Worm (Caenorhabditis elegans) whole organism, early embryonic: Measurements from ENCODE around the gene C07B5.2.
A peak's percentile ranks its signal among the peaks of the same experiment; 100 is the strongest.

Experiments used
- B0310.2 ChIP-seq: sonication (generic microtip); optimal IDR thresholded peaks from 2 replicates; lab custom pipeline; 2016; ENCODE audit warnings: mild to moderate bottlenecking, missing genetic modification characterization, missing compliant biosample characterization
- F13C5.2 ChIP-seq: sonication (generic microtip); optimal IDR thresholded peaks from 2 replicates; lab custom pipeline; 2017; ENCODE audit warnings: mild to moderate bottlenecking, missing genetic modification characterization, inconsistent platforms, missing compliant biosample characterization
- aly-1 ChIP-seq: sonication (generic microtip); optimal IDR thresholded peaks from 2 replicates; lab custom pipeline; 2016; ENCODE audit warnings: missing genetic modification characterization, missing compliant biosample characterization
- ama-1 ChIP-seq: fragments of 150-350 bp; optimal IDR thresholded peaks from 2 replicates; lab custom pipeline; 2014
- ceh-13 ChIP-seq: fragments of 200-800 bp; sonication (Bioruptor generic); optimal IDR thresholded peaks from 2 replicates; lab custom pipeline; 2018; ENCODE audit warnings: mild to moderate bottlenecking, missing genetic modification characterization, missing compliant biosample characterization
- ceh-36 ChIP-seq: sonication (generic microtip); optimal IDR thresholded peaks from 2 replicates; lab custom pipeline; 2016; ENCODE audit warnings: missing genetic modification characterization, inconsistent platforms, missing compliant biosample characterization
- ets-7 ChIP-seq: sonication (generic microtip); optimal IDR thresholded peaks from 2 replicates; lab custom pipeline; 2016; ENCODE audit warnings: missing genotype, missing genetic modification characterization, missing compliant biosample characterization
- flt-1 ChIP-seq: fragments of 200-800 bp; sonication (Bioruptor generic); IDR thresholded peaks from 2 replicates; pipeline ENCODE4 v1.3.6; 2022; ENCODE audit warnings: missing genetic modification characterization, missing compliant biosample characterization
- hmbx-1 ChIP-seq: sonication (generic microtip); optimal IDR thresholded peaks from 2 replicates; lab custom pipeline; 2016; ENCODE audit warnings: mild to moderate bottlenecking, missing genetic modification characterization, missing compliant biosample characterization
- hmg-4 ChIP-seq: fragments of 200-800 bp; sonication (Bioruptor generic); optimal IDR thresholded peaks from 2 replicates; lab custom pipeline; 2018; ENCODE audit warnings: mild to moderate bottlenecking, missing genetic modification characterization, missing compliant biosample characterization
- hnd-1 ChIP-seq: sonication (generic microtip); optimal IDR thresholded peaks from 2 replicates; lab custom pipeline; 2016; ENCODE audit warnings: missing genetic modification characterization, missing compliant biosample characterization
- pes-1 ChIP-seq: fragments of 200-800 bp; sonication (Bioruptor generic); IDR thresholded peaks from 2 replicates; pipeline ENCODE4 v1.3.6; 2022; ENCODE audit warnings: missing genetic modification reagents, missing genetic modification characterization, missing compliant biosample characterization
- scrt-1 ChIP-seq: fragments of 200-800 bp; sonication (Bioruptor generic); IDR thresholded peaks from 2 replicates; pipeline ENCODE4 v1.3.6; 2022; ENCODE audit warnings: missing genetic modification characterization, missing compliant biosample characterization
- sea-1 ChIP-seq: fragments of 200-800 bp; sonication (Bioruptor generic); conservative IDR thresholded peaks from 2 replicates; pipeline ENCODE4 v1.3.6; 2022; ENCODE audit warnings: missing genetic modification characterization, missing compliant biosample characterization
- tbx-11 ChIP-seq: fragments of 200-800 bp; sonication (Bioruptor generic); IDR thresholded peaks from 2 replicates; pipeline ENCODE4 v1.3.6; 2022; ENCODE audit warnings: missing genetic modification characterization, missing compliant biosample characterization
- tbx-37 ChIP-seq: fragments of 200-800 bp; sonication (Bioruptor generic); conservative IDR thresholded peaks from 2 replicates; pipeline ENCODE4 v1.3.6; 2022; ENCODE audit warnings: missing genetic modification reagents, missing genetic modification characterization, missing compliant biosample characterization
- tra-4 ChIP-seq: sonication (generic microtip); optimal IDR thresholded peaks from 2 replicates; lab custom pipeline; 2017; ENCODE audit warnings: missing genetic modification characterization, missing compliant biosample characterization

Gene C07B5.2

DNA sequence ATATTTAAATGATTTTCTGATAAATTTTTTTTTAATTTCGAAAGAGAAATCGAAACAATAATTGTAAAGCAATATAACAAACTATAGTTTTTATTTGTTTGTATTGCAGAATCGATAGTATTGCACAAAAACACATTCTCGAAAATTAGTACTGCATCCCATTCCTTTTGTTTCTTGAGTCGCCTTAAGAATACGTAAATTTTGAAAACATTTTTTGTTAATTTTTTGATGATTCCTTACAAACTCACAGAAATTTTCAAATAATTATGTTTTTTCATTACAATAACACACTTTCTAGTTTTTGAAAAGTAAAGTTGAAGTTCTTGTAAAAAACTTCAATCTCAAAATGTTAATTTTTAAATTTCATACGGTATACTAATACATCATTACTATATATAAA lies 30.8 kb downstream of the C07B5.2 start:
- TF ChIP-seq pes-1 (GFP tag; lab: Robert Waterston, UW), result no peak
- no peak for TF ChIP-seq ama-1
- no peak for TF ChIP-seq ets-7
- TF ChIP-seq ceh-13 (GFP tag; lab: Kevin White, UChicago), result no peak
- TF ChIP-seq F13C5.2, result no peak
- no peak for TF ChIP-seq scrt-1 (GFP tag; lab: Robert Waterston, UW)
- TF ChIP-seq ceh-36, result no peak

DNA sequence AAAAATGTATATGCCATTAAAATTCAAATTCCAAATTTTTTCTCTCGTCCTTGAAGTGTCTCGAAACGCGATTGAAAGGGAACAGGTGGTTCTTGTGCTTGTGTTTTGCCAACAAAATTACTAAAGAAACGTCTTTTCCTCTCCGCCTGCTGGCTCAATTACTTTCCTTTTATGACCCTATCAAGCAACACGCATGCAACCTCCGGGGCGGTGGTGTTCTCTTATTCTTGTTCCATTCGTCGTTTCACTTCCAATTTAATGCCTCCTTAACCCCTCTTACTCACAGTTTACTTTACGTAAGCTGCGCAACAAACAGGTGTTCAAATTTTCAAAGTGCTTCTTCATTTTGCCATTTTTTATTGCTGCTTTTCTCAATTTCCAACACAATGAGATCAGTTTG lies 33.3 kb downstream of the C07B5.2 start:
- TF ChIP-seq ets-7, result no peak
- no peak for TF ChIP-seq pes-1 (GFP tag; lab: Robert Waterston, UW)

DNA sequence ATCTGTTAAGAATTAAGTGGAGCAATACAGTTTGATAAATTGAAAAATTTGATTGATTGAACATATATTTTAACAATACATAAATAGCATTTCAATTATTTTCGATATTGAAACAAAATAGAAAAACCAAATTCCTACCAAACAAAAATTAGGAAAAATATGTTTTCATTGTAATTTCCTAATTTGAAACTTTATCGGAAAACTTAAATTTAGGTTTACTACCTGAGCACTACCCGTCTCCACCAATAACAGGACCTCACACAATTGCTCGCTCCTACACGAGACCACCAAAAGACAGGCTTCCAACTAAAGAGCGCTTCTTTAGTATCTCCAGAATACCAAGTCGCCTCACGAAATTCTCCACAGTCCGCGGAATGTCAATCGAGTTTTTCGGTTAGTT lies 40.3 kb downstream of the C07B5.2 start:
- TF ChIP-seq B0310.2 (tag; lab: Kevin White, UChicago), result no peak
- TF ChIP-seq hmg-4 (GFP tag; lab: Kevin White, UChicago), result no peak
- no peak for TF ChIP-seq ceh-13 (GFP tag; lab: Kevin White, UChicago)
- TF ChIP-seq ama-1, result no peak
- no peak for TF ChIP-seq hnd-1 (tag; lab: Kevin White, UChicago)
- no peak for TF ChIP-seq tbx-11 (GFP tag; lab: Robert Waterston, UW)
- no peak for TF ChIP-seq aly-1 (tag; lab: Kevin White, UChicago)
- no peak for TF ChIP-seq pes-1 (GFP tag; lab: Robert Waterston, UW)
- no peak for TF ChIP-seq flt-1
- no peak for TF ChIP-seq tra-4 (tag; lab: Kevin White, UChicago)
- TF ChIP-seq F13C5.2, result no peak
- no peak for TF ChIP-seq ceh-36
- TF ChIP-seq ets-7, result no peak
- TF ChIP-seq tbx-37 (GFP tag; lab: Robert Waterston, UW), result no peak
- no peak for TF ChIP-seq hmbx-1 (tag; lab: Kevin White, UChicago)
- no peak for TF ChIP-seq sea-1

DNA sequence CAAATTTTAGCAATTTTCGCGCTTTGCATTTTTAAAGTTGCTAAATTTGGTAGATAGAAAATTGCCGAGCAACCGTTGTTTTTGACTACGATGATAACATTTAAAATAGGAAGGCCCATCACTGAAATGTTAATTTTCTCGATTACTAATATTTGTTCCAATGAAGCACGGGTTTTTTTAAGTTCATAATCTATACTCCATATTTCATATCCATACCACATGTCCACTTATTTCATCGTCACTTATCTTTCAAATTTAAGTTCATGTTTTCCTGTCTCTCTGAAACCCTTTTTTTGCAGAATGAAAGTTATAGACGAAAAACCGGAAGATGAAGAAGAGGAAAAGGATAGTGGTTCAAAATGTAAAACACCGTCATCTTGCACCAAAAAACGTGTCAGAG lies 44.8 kb downstream of the C07B5.2 start, which contains the start of gene gap-2:
gap-2 (plus strand) TSS at position 301 of the 400 bp plus-strand sequence.
- TF ChIP-seq B0310.2 (tag; lab: Kevin White, UChicago), result no peak
- no peak for TF ChIP-seq tbx-37 (GFP tag; lab: Robert Waterston, UW)
- no peak for TF ChIP-seq tbx-11 (GFP tag; lab: Robert Waterston, UW)
- TF ChIP-seq hmbx-1 (tag; lab: Kevin White, UChicago), result no peak
- no peak for TF ChIP-seq hnd-1 (tag; lab: Kevin White, UChicago)
- TF ChIP-seq tra-4 (tag; lab: Kevin White, UChicago), result no peak
- no peak for TF ChIP-seq pes-1 (GFP tag; lab: Robert Waterston, UW)
- no peak for TF ChIP-seq ceh-36
- TF ChIP-seq ets-7, result no peak
- no peak for TF ChIP-seq hmg-4 (GFP tag; lab: Kevin White, UChicago)
- no peak for TF ChIP-seq scrt-1 (GFP tag; lab: Robert Waterston, UW)
- TF ChIP-seq ama-1, result no peak
- no peak for TF ChIP-seq F13C5.2
- no peak for TF ChIP-seq ceh-13 (GFP tag; lab: Kevin White, UChicago)
- TF ChIP-seq aly-1 (tag; lab: Kevin White, UChicago), result no peak
- no peak for TF ChIP-seq sea-1
- no peak for TF ChIP-seq flt-1

DNA sequence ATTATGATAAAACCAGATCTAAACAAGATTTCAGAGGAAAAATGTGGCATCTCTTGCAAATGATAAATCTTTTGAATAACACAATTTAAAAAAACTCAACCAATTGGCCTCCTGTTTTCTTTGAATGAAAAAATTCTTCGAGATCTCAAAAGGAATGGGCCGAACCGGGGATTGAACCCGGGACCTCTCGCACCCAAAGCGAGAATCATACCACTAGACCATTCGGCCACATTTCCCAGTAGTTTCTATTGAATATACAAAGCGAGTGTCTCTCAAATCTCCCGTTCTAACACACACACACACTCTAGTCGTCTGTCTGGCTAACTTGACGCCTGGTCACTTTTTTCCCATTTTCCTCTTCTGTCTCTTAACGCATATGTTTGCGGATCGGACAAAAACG lies 49.4 kb downstream of the C07B5.2 start:
- TF ChIP-seq flt-1 (peak; percentile 93), tra-4 (tag; lab: Kevin White, UChicago) (peak; percentile 45), scrt-1 (GFP tag; lab: Robert Waterston, UW) (peak; percentile 92), hnd-1 (tag; lab: Kevin White, UChicago) (peak; percentile 84), ama-1 (no peak), B0310.2 (tag; lab: Kevin White, UChicago) (peak; percentile 89), ceh-13 (GFP tag; lab: Kevin White, UChicago) (peak; percentile 78), hmg-4 (GFP tag; lab: Kevin White, UChicago) (peak; percentile 90), tbx-11 (GFP tag; lab: Robert Waterston, UW) (peak; percentile 90), hmbx-1 (tag; lab: Kevin White, UChicago) (peak; percentile 79), aly-1 (tag; lab: Kevin White, UChicago) (peak; percentile 90), ets-7 (peak; percentile 72), ceh-36 (peak; percentile 88), pes-1 (GFP tag; lab: Robert Waterston, UW) (peak; percentile 96), tbx-37 (GFP tag; lab: Robert Waterston, UW) (peak; percentile 84), F13C5.2 (peak; percentile 94), sea-1 (peak; percentile 91)
